Fruit fly (Drosophila melanogaster) whole organism, embryonic: ENCODE data around the gene cue.
A peak's percentile ranks its signal among the peaks of the same experiment; 100 is the strongest.

Experiments
- Abd-B ChIP-seq: fragments of 200-800 bp; sonication (Bioruptor generic); optimal IDR thresholded peaks from 2 replicates; lab custom pipeline; 2018; ENCODE audit warnings: missing biosample characterization, mild to moderate bottlenecking, missing genetic modification characterization, moderate library complexity
- CG10209 ChIP-seq: fragments of 200-800 bp; sonication (Bioruptor generic); optimal IDR thresholded peaks from 3 replicates; lab custom pipeline; 2017; ENCODE audit warnings: missing biosample characterization, mild to moderate bottlenecking, missing genetic modification characterization, missing genetic modification reagents
- CG10979 ChIP-seq: fragments of 200-800 bp; sonication (Bioruptor generic); optimal IDR thresholded peaks from 2 replicates; lab custom pipeline; 2018; ENCODE audit warnings: missing biosample characterization, mild to moderate bottlenecking, missing genetic modification characterization, moderate library complexity
- CG11695 ChIP-seq: fragments of 200-800 bp; sonication (Bioruptor generic); IDR thresholded peaks from 3 replicates; pipeline ENCODE4 v1.3.6; 2022; ENCODE audit warnings: missing biosample characterization, missing genetic modification characterization
- CG13424 ChIP-seq: fragments of 200-800 bp; sonication (Bioruptor generic); optimal IDR thresholded peaks from 2 replicates; lab custom pipeline; 2019; ENCODE audit warnings: missing biosample characterization, mild to moderate bottlenecking, missing genetic modification characterization, moderate library complexity
- CG17359 ChIP-seq: fragments of 200-800 bp; sonication (Bioruptor generic); optimal IDR thresholded peaks from 3 replicates; lab custom pipeline; 2018; ENCODE audit warnings: missing biosample characterization, mild to moderate bottlenecking, missing genetic modification characterization, moderate library complexity
- CG2116 ChIP-seq: fragments of 200-800 bp; sonication (Bioruptor generic); optimal IDR thresholded peaks from 3 replicates; lab custom pipeline; 2018; ENCODE audit warnings: missing biosample characterization, mild to moderate bottlenecking, missing genetic modification characterization
- CG2120 ChIP-seq: fragments of 200-800 bp; sonication (Bioruptor generic); optimal IDR thresholded peaks from 3 replicates; lab custom pipeline; 2016; ENCODE audit warnings: missing biosample characterization, missing genetic modification characterization
- CG2875 ChIP-seq: fragments of 200-800 bp; sonication (Bioruptor generic); optimal IDR thresholded peaks from 2 replicates; lab custom pipeline; 2017; ENCODE audit warnings: missing biosample characterization, mild to moderate bottlenecking, missing genetic modification characterization, missing genetic modification reagents
- CG4360 ChIP-seq: fragments of 200-800 bp; sonication (Bioruptor generic); IDR thresholded peaks from 2 replicates; pipeline ENCODE4 v1.3.6; 2022; ENCODE audit warnings: missing biosample characterization, missing genetic modification characterization
- CG6654 ChIP-seq: fragments of 200-800 bp; sonication (Bioruptor generic); optimal IDR thresholded peaks from 2 replicates; lab custom pipeline; 2017; ENCODE audit warnings: missing biosample characterization, mild to moderate bottlenecking, missing genetic modification characterization
- CG6689 ChIP-seq: fragments of 200-800 bp; sonication (Bioruptor generic); IDR thresholded peaks from 2 replicates; pipeline ENCODE4 v1.3.6; 2022; ENCODE audit warnings: missing biosample characterization, missing genetic modification characterization
- CG8478 ChIP-seq: fragments of >200 bp; optimal IDR thresholded peaks from 2 replicates; lab custom pipeline; 2018
- CG8924 ChIP-seq: fragments of 200-800 bp; optimal IDR thresholded peaks from 3 replicates; lab custom pipeline; 2019; ENCODE audit warnings: missing biosample characterization, mild to moderate bottlenecking, missing genetic modification characterization, moderate library complexity
- CG9797 ChIP-seq: fragments of 200-800 bp; sonication (Bioruptor generic); optimal IDR thresholded peaks from 3 replicates; lab custom pipeline; 2018; ENCODE audit warnings: missing biosample characterization, mild to moderate bottlenecking, missing genetic modification characterization
- CG9932 ChIP-seq: fragments of 200-800 bp; sonication (Bioruptor generic); IDR thresholded peaks from 2 replicates; pipeline ENCODE4 v1.3.6; 2022; ENCODE audit warnings: missing biosample characterization, missing genetic modification characterization
- CTCF ChIP-seq: fragments of 200-800 bp; sonication (Bioruptor generic); optimal IDR thresholded peaks from 2 replicates; lab custom pipeline; 2017; ENCODE audit warnings: missing biosample characterization, mild to moderate bottlenecking, missing genetic modification characterization, moderate library complexity
- Gug ChIP-seq: fragments of 200-800 bp; sonication (Bioruptor generic); IDR thresholded peaks from 4 replicates; pipeline ENCODE4 v1.3.6; 2022; ENCODE audit warnings: missing biosample characterization, missing genetic modification characterization
- Hr3 ChIP-seq: fragments of 200-800 bp; sonication (Bioruptor generic); optimal IDR thresholded peaks from 3 replicates; lab custom pipeline; 2016; ENCODE audit warnings: missing biosample characterization, missing genetic modification characterization
- Hr51 ChIP-seq, 2 experiments: fragments of 200-800 bp; sonication (Bioruptor generic); optimal IDR thresholded peaks; 2 replicates in 1 of 2; 3 replicates in 1 of 2; lab custom pipeline; 2016 to 2018; ENCODE audit warnings: missing biosample characterization in 2 of 2, missing genetic modification characterization in 2 of 2, mild to moderate bottlenecking in 1 of 2, moderate library complexity in 1 of 2
- Hsf ChIP-seq: fragments of 200-800 bp; sonication (Bioruptor generic); optimal IDR thresholded peaks from 3 replicates; lab custom pipeline; 2016; ENCODE audit warnings: missing biosample characterization, missing genetic modification characterization
- MBD-R2 ChIP-seq: fragments of 200-800 bp; sonication (Bioruptor generic); IDR thresholded peaks from 2 replicates; pipeline ENCODE4 v1.3.6; 2022; ENCODE audit warnings: missing biosample characterization, missing genetic modification characterization
- MESR4 ChIP-seq: fragments of 200-800 bp; sonication (Bioruptor generic); optimal IDR thresholded peaks from 2 replicates; lab custom pipeline; 2018; ENCODE audit warnings: missing biosample characterization, mild to moderate bottlenecking, missing genetic modification characterization, moderate library complexity
- Mrtf ChIP-seq: fragments of 200-800 bp; sonication (Bioruptor generic); IDR thresholded peaks from 3 replicates; pipeline ENCODE4 v1.3.6; 2022; ENCODE audit warnings: missing biosample characterization, missing genetic modification characterization
- NFAT ChIP-seq: fragments of 200-800 bp; sonication (Bioruptor generic); IDR thresholded peaks from 2 replicates; pipeline ENCODE4 v1.3.6; 2022; ENCODE audit warnings: missing biosample characterization, missing genetic modification characterization
- Oaz ChIP-seq: fragments of 200-800 bp; sonication (Bioruptor generic); IDR thresholded peaks from 2 replicates; pipeline ENCODE4 v1.3.6; 2022; ENCODE audit warnings: missing biosample characterization, missing genetic modification characterization
- Sox100B ChIP-seq: fragments of 200-800 bp; sonication (Bioruptor generic); optimal IDR thresholded peaks from 3 replicates; lab custom pipeline; 2018; ENCODE audit warnings: missing biosample characterization, mild to moderate bottlenecking, missing genetic modification characterization
- Sry-β ChIP-seq: fragments of 200-800 bp; sonication (Bioruptor generic); optimal IDR thresholded peaks from 2 replicates; lab custom pipeline; 2018; ENCODE audit warnings: missing biosample characterization, mild to moderate bottlenecking, missing genetic modification characterization, moderate library complexity
- Usf ChIP-seq: fragments of 200-800 bp; sonication (Bioruptor generic); optimal IDR thresholded peaks from 2 replicates; lab custom pipeline; 2017; ENCODE audit warnings: missing genotype, missing biosample characterization, missing genetic modification characterization
- bigmax ChIP-seq: fragments of 200-800 bp; sonication (Bioruptor generic); optimal IDR thresholded peaks from 2 replicates; lab custom pipeline; 2018; ENCODE audit warnings: missing biosample characterization, mild to moderate bottlenecking, missing genetic modification characterization
- btn ChIP-seq: fragments of 200-800 bp; sonication (Bioruptor generic); optimal IDR thresholded peaks from 2 replicates; lab custom pipeline; 2016; ENCODE audit warnings: missing biosample characterization, missing genetic modification characterization
- caup ChIP-seq: fragments of 200-800 bp; sonication (Bioruptor generic); optimal IDR thresholded peaks from 3 replicates; lab custom pipeline; 2017; ENCODE audit warnings: missing biosample characterization, mild to moderate bottlenecking, missing genetic modification characterization, moderate library complexity; ENCODE audit not compliant: severe bottlenecking
- chn ChIP-seq: fragments of 200-800 bp; sonication (Bioruptor generic); optimal IDR thresholded peaks from 2 replicates; lab custom pipeline; 2016; ENCODE audit warnings: missing biosample characterization, missing genetic modification characterization
- danr ChIP-seq: fragments of 200-800 bp; sonication (Bioruptor generic); IDR thresholded peaks from 2 replicates; pipeline ENCODE4 v1.3.6; 2022; ENCODE audit warnings: missing biosample characterization, missing genetic modification characterization
- dysf ChIP-seq: fragments of 200-800 bp; sonication (Bioruptor generic); IDR thresholded peaks from 3 replicates; pipeline ENCODE4 v1.3.6; 2022; ENCODE audit warnings: missing biosample characterization, missing genetic modification characterization
- fd3F ChIP-seq: fragments of 200-800 bp; sonication (Bioruptor generic); optimal IDR thresholded peaks from 2 replicates; lab custom pipeline; 2018; ENCODE audit warnings: missing biosample characterization, mild to moderate bottlenecking, missing genetic modification characterization, moderate library complexity
- hkb ChIP-seq, 2 experiments: fragments of 200-800 bp in 1 of 2; fragments of >200 bp in 1 of 2; sonication (Bioruptor generic) in 1 of 2; IDR thresholded peaks in 1 of 2; optimal IDR thresholded peaks in 1 of 2; 2 replicates each; pipeline versions ENCODE4 v1.3.6 to Lab custom; 2017 to 2022; ENCODE audit warnings: missing biosample characterization in 1 of 2, missing genetic modification characterization in 1 of 2
- nmo ChIP-seq: fragments of 200-800 bp; sonication (Bioruptor generic); optimal IDR thresholded peaks from 2 replicates; lab custom pipeline; 2018; ENCODE audit warnings: missing biosample characterization, mild to moderate bottlenecking, missing genetic modification characterization, moderate library complexity
- onecut ChIP-seq: fragments of 200-800 bp; sonication (Bioruptor generic); IDR thresholded peaks from 2 replicates; pipeline ENCODE4 v1.3.6; 2022; ENCODE audit warnings: missing biosample characterization, missing genetic modification characterization
- phol ChIP-seq: fragments of 200-800 bp; sonication (Bioruptor generic); optimal IDR thresholded peaks from 3 replicates; lab custom pipeline; 2018; ENCODE audit warnings: missing biosample characterization, mild to moderate bottlenecking, missing genetic modification characterization, moderate library complexity
- psq ChIP-seq: fragments of 200-800 bp; sonication (Bioruptor generic); optimal IDR thresholded peaks from 2 replicates; lab custom pipeline; 2017; ENCODE audit warnings: missing biosample characterization, missing genetic modification characterization
- pzg ChIP-seq: fragments of 200-800 bp; sonication (Bioruptor generic); optimal IDR thresholded peaks from 3 replicates; lab custom pipeline; 2018; ENCODE audit warnings: missing biosample characterization, mild to moderate bottlenecking, missing genetic modification characterization, moderate library complexity
- sisA ChIP-seq: fragments of 200-800 bp; sonication (Bioruptor generic); IDR thresholded peaks from 2 replicates; pipeline ENCODE4 v1.3.6; 2022; ENCODE audit warnings: missing biosample characterization, missing genetic modification characterization
- slbo ChIP-seq: fragments of 200-800 bp; sonication (Bioruptor generic); IDR thresholded peaks from 2 replicates; pipeline ENCODE4 v1.3.6; 2022; ENCODE audit warnings: missing biosample characterization, missing genetic modification characterization
- sna ChIP-seq: fragments of 200-800 bp; sonication (Bioruptor generic); IDR thresholded peaks from 2 replicates; pipeline ENCODE4 v1.3.6; 2022; ENCODE audit warnings: missing biosample characterization, missing genetic modification characterization; ENCODE audit not compliant: partially characterized antibody
- tgo ChIP-seq: fragments of 200-800 bp; sonication (Bioruptor generic); IDR thresholded peaks from 3 replicates; pipeline ENCODE4 v1.3.6; 2022; ENCODE audit warnings: missing biosample characterization, missing genetic modification characterization
- toy ChIP-seq: fragments of 200-800 bp; sonication (Bioruptor generic); IDR thresholded peaks from 2 replicates; pipeline ENCODE4 v1.3.6; 2022; ENCODE audit warnings: missing biosample characterization, missing genetic modification characterization

cue gene

dm6 chr3L:1536487-1537337, 19.6 kb upstream of the cue start, which contains the start of the genes CG12091 and pns (continued):
- TF ChIP-seq caup, result peak; percentile 71
- peak; percentile 73 for TF ChIP-seq Hsf (GFP tag; lab: Kevin White, UChicago)
- peak; percentile 61 for TF ChIP-seq CG10209 (GFP tag; lab: Kevin White, UChicago)
- TF ChIP-seq CG2120 (GFP tag; lab: Kevin White, UChicago), result peak; percentile 76
- no peak for TF ChIP-seq CG8478 (lab: Kevin White, UChicago)
- peak; percentile 15 for TF ChIP-seq Usf (GFP tag; lab: Kevin White, UChicago)
- TF ChIP-seq Sox100B, result no peak
- TF ChIP-seq sna (GFP tag; lab: Robert Waterston, UW), result peak; percentile 40; the same call in 1 of the 2 replicates
- TF ChIP-seq Sry-β (GFP tag; lab: Kevin White, UChicago), result peak; percentile 38
- peak; percentile 83 for TF ChIP-seq slbo
- TF ChIP-seq CG17359, result peak; percentile 61
- no peak for TF ChIP-seq Oaz (GFP tag; lab: Robert Waterston, UW)
- peak; percentile 65; the same call in 2 of the 3 replicates for TF ChIP-seq CG11695 (GFP tag; lab: Robert Waterston, UW)
- TF ChIP-seq chn (GFP tag; lab: Kevin White, UChicago), result peak; percentile 79
- TF ChIP-seq CG2875, result peak; percentile 44
- peak; percentile 7 for TF ChIP-seq bigmax (GFP tag; lab: Kevin White, UChicago)
- TF ChIP-seq Mrtf (GFP tag; lab: Robert Waterston, UW), result no peak
- peak; percentile 96 for TF ChIP-seq CG9797 (GFP tag; lab: Kevin White, UChicago)

- TF ChIP-seq dysf (peak; percentile 53; the same call in 2 of the 3 replicates), btn (no peak), NFAT (GFP tag; lab: Robert Waterston, UW) (peak; percentile 54), Gug (GFP tag; lab: Robert Waterston, UW) (peak; percentile 78), fd3F (GFP tag; lab: Kevin White, UChicago) (peak; percentile 39), CG2116 (peak; percentile 44), CG6689 (GFP tag; lab: Robert Waterston, UW) (peak; percentile 85), MBD-R2 (GFP tag; lab: Robert Waterston, UW) (peak; percentile 65; the same call in 1 of the 2 replicates), Hr51 (GFP tag; optimal IDR thresholded peaks at IDR 0.05; lab: Kevin White, UChicago) (no peak), CG10979 (tag; lab: Kevin White, UChicago) (peak; percentile 24), sisA (GFP tag; lab: Robert Waterston, UW) (peak; percentile 56), danr (GFP tag; lab: Robert Waterston, UW) (no peak), CG4360 (GFP tag; lab: Robert Waterston, UW) (peak; percentile 31; the same call in 1 of the 2 replicates), MESR4 (GFP tag; lab: Kevin White, UChicago) (peak; percentile 40), Abd-B (GFP tag; lab: Kevin White, UChicago) (peak; percentile 61), CG9932 (GFP tag; lab: Robert Waterston, UW) (peak; percentile 79), onecut (GFP tag; lab: Robert Waterston, UW) (no peak), CG8924 (tag; lab: Kevin White, UChicago) (peak; percentile 60), pzg (GFP tag; lab: Kevin White, UChicago) (peak; percentile 23), CG13424 (tag; lab: Kevin White, UChicago) (peak; percentile 30), CG6654 (GFP tag; lab: Kevin White, UChicago) (no peak), Hr3 (GFP tag; lab: Kevin White, UChicago) (peak; percentile 26), phol (peak; percentile 52), toy (GFP tag; lab: Robert Waterston, UW) (0 out of 2 replicates have a peak, but pooled peaks have one; percentile 14), nmo (GFP tag; lab: Kevin White, UChicago) (peak; percentile 71), hkb (optimal IDR thresholded peaks at IDR 0.05; lab: Kevin White, UChicago) (no peak), hkb (GFP tag; IDR thresholded peaks at IDR 0.05; lab: Robert Waterston, UW) (peak; percentile 33; the same call in 1 of the 2 replicates), tgo (GFP tag; lab: Robert Waterston, UW) (peak; percentile 47; the same call in 2 of the 3 replicates), CTCF (GFP tag; lab: Kevin White, UChicago) (no peak), psq (GFP tag; lab: Kevin White, UChicago) (peak; percentile 79)
Observed at dm6 chr3L:1533699-1534431, 16.8 kb upstream of the cue start, which contains the start of gene Iml1. Iml1 (minus strand) TSS chr3L:1534034.
